Fruit fly (Drosophila melanogaster) whole organism, embryonic: ENCODE results near the gene stck.
A peak's percentile ranks its signal among the peaks of the same experiment; 100 is the strongest.

Experiments used
- Ada2b ChIP-seq: fragments of 200-800 bp; sonication (Bioruptor generic); IDR thresholded peaks from 2 replicates; pipeline ENCODE4 v1.3.6; 2022; ENCODE audit warnings: missing biosample characterization, missing genetic modification characterization
- Atf-2 ChIP-seq: fragments of 200-800 bp; sonication (Bioruptor generic); optimal IDR thresholded peaks from 2 replicates; lab custom pipeline; 2016; ENCODE audit warnings: missing biosample characterization, missing genetic modification characterization
- BtbVII ChIP-seq: fragments of 200-800 bp; sonication (Bioruptor generic); optimal IDR thresholded peaks from 3 replicates; lab custom pipeline; 2017; ENCODE audit warnings: missing biosample characterization, mild to moderate bottlenecking, missing genetic modification characterization
- Bteb2 ChIP-seq: fragments of 200-800 bp; sonication (Bioruptor generic); optimal IDR thresholded peaks from 2 replicates; lab custom pipeline; 2016; ENCODE audit warnings: missing biosample characterization, missing genetic modification characterization
- CG1024 ChIP-seq: fragments of 200-800 bp; sonication (Bioruptor generic); IDR thresholded peaks from 2 replicates; pipeline ENCODE4 v1.3.6; 2022; ENCODE audit warnings: missing biosample characterization, missing genetic modification characterization
- CG10321 ChIP-seq: fragments of 200-800 bp; sonication (Bioruptor generic); IDR thresholded peaks from 2 replicates; pipeline ENCODE4 v1.3.6; 2022; ENCODE audit warnings: missing biosample characterization, missing genetic modification characterization
- CG10654 ChIP-seq: fragments of 200-800 bp; sonication (Bioruptor generic); optimal IDR thresholded peaks from 2 replicates; lab custom pipeline; 2016; ENCODE audit warnings: missing biosample characterization, missing genetic modification characterization
- CG12299 ChIP-seq: fragments of 200-800 bp; sonication (Bioruptor generic); optimal IDR thresholded peaks from 2 replicates; lab custom pipeline; 2018; ENCODE audit warnings: missing biosample characterization, mild to moderate bottlenecking, missing genetic modification characterization
- CG12659 ChIP-seq: fragments of 200-800 bp; sonication (Bioruptor generic); optimal IDR thresholded peaks from 3 replicates; lab custom pipeline; 2017; ENCODE audit warnings: mild to moderate bottlenecking, missing biosample characterization, missing genetic modification reagents, missing genetic modification characterization
- CG13287 ChIP-seq: fragments of 200-800 bp; sonication (Bioruptor generic); IDR thresholded peaks from 2 replicates; pipeline ENCODE4 v1.3.6; 2022; ENCODE audit warnings: missing biosample characterization, missing genetic modification characterization; ENCODE audit not compliant: partially characterized antibody
- CG13894 ChIP-seq: fragments of 200-800 bp; sonication (Bioruptor generic); optimal IDR thresholded peaks from 3 replicates; lab custom pipeline; 2018; ENCODE audit warnings: missing biosample characterization, mild to moderate bottlenecking, missing genetic modification characterization, moderate library complexity
- CG17385 ChIP-seq: fragments of 200-800 bp; sonication (Bioruptor generic); optimal IDR thresholded peaks from 3 replicates; lab custom pipeline; 2018; ENCODE audit warnings: missing biosample characterization, mild to moderate bottlenecking, missing genetic modification characterization
- CG17829 ChIP-seq: fragments of 200-800 bp; optimal IDR thresholded peaks from 2 replicates; lab custom pipeline; 2019; ENCODE audit warnings: missing biosample characterization, mild to moderate bottlenecking, missing genetic modification characterization, moderate library complexity
- CG2129 ChIP-seq: fragments of 200-800 bp; sonication (Bioruptor generic); IDR thresholded peaks from 2 replicates; pipeline ENCODE4 v1.3.6; 2022; ENCODE audit warnings: missing biosample characterization, missing genetic modification characterization; ENCODE audit not compliant: partially characterized antibody
- CG31365 ChIP-seq: fragments of 200-800 bp; sonication (Bioruptor generic); optimal IDR thresholded peaks from 2 replicates; lab custom pipeline; 2018; ENCODE audit warnings: missing biosample characterization, mild to moderate bottlenecking, missing genetic modification characterization
- CG32532 ChIP-seq: fragments of 200-800 bp; sonication (Bioruptor generic); IDR thresholded peaks from 2 replicates; pipeline ENCODE4 v1.3.6; 2022; ENCODE audit warnings: missing biosample characterization, missing genetic modification characterization
- CG6765 ChIP-seq: fragments of 200-800 bp; sonication (Bioruptor generic); optimal IDR thresholded peaks from 3 replicates; lab custom pipeline; 2017; ENCODE audit warnings: missing biosample characterization, mild to moderate bottlenecking, missing genetic modification characterization
- CG7786 ChIP-seq: fragments of 200-800 bp; sonication (Bioruptor generic); optimal IDR thresholded peaks from 2 replicates; lab custom pipeline; 2016; ENCODE audit warnings: missing biosample characterization, missing genetic modification characterization
- CG7928 ChIP-seq: fragments of 200-800 bp; sonication (Bioruptor generic); optimal IDR thresholded peaks from 2 replicates; lab custom pipeline; 2017; ENCODE audit warnings: missing biosample characterization, mild to moderate bottlenecking, missing genetic modification characterization
- CG8924 ChIP-seq: fragments of 200-800 bp; optimal IDR thresholded peaks from 3 replicates; lab custom pipeline; 2019; ENCODE audit warnings: missing biosample characterization, mild to moderate bottlenecking, missing genetic modification characterization, moderate library complexity
- CoRest ChIP-seq: fragments of 200-800 bp; sonication (Bioruptor generic); optimal IDR thresholded peaks from 3 replicates; lab custom pipeline; 2018; ENCODE audit warnings: missing biosample characterization, mild to moderate bottlenecking, missing genetic modification characterization, moderate library complexity
- D19B ChIP-seq: fragments of 200-800 bp; sonication (Bioruptor generic); optimal IDR thresholded peaks from 2 replicates; lab custom pipeline; 2017; ENCODE audit warnings: missing biosample characterization, mild to moderate bottlenecking, missing genetic modification characterization
- E2f1 ChIP-seq: fragments of 200-800 bp; sonication (Bioruptor generic); IDR thresholded peaks from 2 replicates; pipeline ENCODE4 v1.3.6; 2022; ENCODE audit warnings: missing biosample characterization, missing genetic modification characterization
- E2f2 ChIP-seq: fragments of 200-800 bp; sonication (Bioruptor generic); IDR thresholded peaks from 2 replicates; pipeline ENCODE4 v1.3.6; 2022; ENCODE audit warnings: missing biosample characterization, missing genetic modification characterization
- Fer3 ChIP-seq: fragments of 200-800 bp; sonication (Bioruptor generic); optimal IDR thresholded peaks from 2 replicates; lab custom pipeline; 2018; ENCODE audit warnings: missing biosample characterization, mild to moderate bottlenecking, missing genetic modification characterization, moderate library complexity
- HLHmδ ChIP-seq: fragments of 200-800 bp; sonication (Bioruptor generic); optimal IDR thresholded peaks from 2 replicates; lab custom pipeline; 2018; ENCODE audit warnings: missing biosample characterization, mild to moderate bottlenecking, missing genetic modification characterization, moderate library complexity
- HmgD ChIP-seq: fragments of 200-800 bp; sonication (Bioruptor generic); optimal IDR thresholded peaks from 3 replicates; lab custom pipeline; 2016; ENCODE audit warnings: missing biosample characterization, missing genetic modification characterization
- Hr78 ChIP-seq, 2 experiments: fragments of 200-800 bp in 1 of 2; fragments of >200 bp in 1 of 2; sonication (Bioruptor generic) in 1 of 2; optimal IDR thresholded peaks; 2 replicates each; lab custom pipeline; 2017 to 2019; ENCODE audit warnings: missing biosample characterization in 2 of 2, missing genetic modification characterization in 2 of 2, mild to moderate bottlenecking in 1 of 2, moderate library complexity in 1 of 2
- MBD-R2 ChIP-seq: fragments of 200-800 bp; sonication (Bioruptor generic); IDR thresholded peaks from 2 replicates; pipeline ENCODE4 v1.3.6; 2022; ENCODE audit warnings: missing biosample characterization, missing genetic modification characterization
- Ptx1 ChIP-seq: fragments of 200-800 bp; sonication (Bioruptor generic); IDR thresholded peaks from 2 replicates; pipeline ENCODE4 v1.3.6; 2022; ENCODE audit warnings: missing biosample characterization, missing genetic modification characterization
- Sox102F ChIP-seq: fragments of 200-800 bp; sonication (Bioruptor generic); optimal IDR thresholded peaks from 2 replicates; lab custom pipeline; 2018; ENCODE audit warnings: missing biosample characterization, mild to moderate bottlenecking, missing genetic modification characterization, moderate library complexity
- Sry-β ChIP-seq: fragments of 200-800 bp; sonication (Bioruptor generic); optimal IDR thresholded peaks from 2 replicates; lab custom pipeline; 2018; ENCODE audit warnings: missing biosample characterization, mild to moderate bottlenecking, missing genetic modification characterization, moderate library complexity
- Usf ChIP-seq: fragments of 200-800 bp; sonication (Bioruptor generic); optimal IDR thresholded peaks from 2 replicates; lab custom pipeline; 2017; ENCODE audit warnings: missing genotype, missing biosample characterization, missing genetic modification characterization
- bigmax ChIP-seq: fragments of 200-800 bp; sonication (Bioruptor generic); optimal IDR thresholded peaks from 2 replicates; lab custom pipeline; 2018; ENCODE audit warnings: missing biosample characterization, mild to moderate bottlenecking, missing genetic modification characterization
- chinmo ChIP-seq: fragments of 200-800 bp; sonication (Bioruptor generic); IDR thresholded peaks from 4 replicates; pipeline ENCODE4 v1.3.6; 2022; ENCODE audit warnings: missing biosample characterization, missing genetic modification characterization; ENCODE audit not compliant: partially characterized antibody
- crc ChIP-seq: fragments of 200-800 bp; sonication (Bioruptor generic); optimal IDR thresholded peaks from 2 replicates; lab custom pipeline; 2016; ENCODE audit warnings: missing biosample characterization, missing genetic modification characterization
- crol ChIP-seq: fragments of 200-800 bp; sonication (Bioruptor generic); IDR thresholded peaks from 2 replicates; pipeline ENCODE4 v1.3.6; 2022; ENCODE audit warnings: missing biosample characterization, missing genetic modification characterization
- cwo ChIP-seq: fragments of 200-800 bp; sonication (Bioruptor generic); optimal IDR thresholded peaks from 3 replicates; lab custom pipeline; 2017; ENCODE audit warnings: missing biosample characterization, missing genetic modification characterization, mild to moderate bottlenecking, moderate library complexity, missing genetic modification reagents
- dmrt99B ChIP-seq: fragments of 200-800 bp; sonication (Bioruptor generic); optimal IDR thresholded peaks from 2 replicates; lab custom pipeline; 2018; ENCODE audit warnings: missing biosample characterization, mild to moderate bottlenecking, missing genetic modification characterization, moderate library complexity
- fu2 ChIP-seq: fragments of 200-800 bp; sonication (Bioruptor generic); optimal IDR thresholded peaks from 2 replicates; lab custom pipeline; 2016; ENCODE audit warnings: missing biosample characterization, missing genetic modification characterization
- gro ChIP-seq: fragments of 200-800 bp; sonication (Bioruptor generic); optimal IDR thresholded peaks from 2 replicates; lab custom pipeline; 2016; ENCODE audit warnings: missing biosample characterization, missing genetic modification characterization
- insv ChIP-seq, 2 experiments: fragments of 200-800 bp; sonication (Bioruptor generic); optimal IDR thresholded peaks; 3 replicates each; lab custom pipeline; 2016 to 2018; ENCODE audit warnings: missing biosample characterization in 2 of 2, missing genetic modification characterization in 2 of 2
- klu ChIP-seq: fragments of 200-800 bp; sonication (Bioruptor generic); IDR thresholded peaks from 2 replicates; pipeline ENCODE4 v1.3.6; 2022; ENCODE audit warnings: missing biosample characterization, missing genetic modification characterization
- lmd ChIP-seq: fragments of 200-800 bp; sonication (Bioruptor generic); IDR thresholded peaks from 2 replicates; pipeline ENCODE4 v1.3.6; 2022; ENCODE audit warnings: missing biosample characterization, missing genetic modification characterization
- nmo ChIP-seq: fragments of 200-800 bp; sonication (Bioruptor generic); optimal IDR thresholded peaks from 2 replicates; lab custom pipeline; 2018; ENCODE audit warnings: missing biosample characterization, mild to moderate bottlenecking, missing genetic modification characterization, moderate library complexity
- otp ChIP-seq: fragments of 200-800 bp; sonication (Bioruptor generic); IDR thresholded peaks from 3 replicates; pipeline ENCODE4, ENCODE4 v1.3.6; 2022; ENCODE audit warnings: missing biosample characterization, missing genetic modification characterization
- p53 ChIP-seq: fragments of 200-800 bp; sonication (Bioruptor generic); optimal IDR thresholded peaks from 2 replicates; lab custom pipeline; 2016; ENCODE audit warnings: missing biosample characterization, missing genetic modification characterization
- pita ChIP-seq: fragments of 200-800 bp; sonication (Bioruptor generic); optimal IDR thresholded peaks from 2 replicates; lab custom pipeline; 2017; ENCODE audit warnings: missing biosample characterization, mild to moderate bottlenecking, missing genetic modification characterization
- pzg ChIP-seq: fragments of 200-800 bp; sonication (Bioruptor generic); optimal IDR thresholded peaks from 3 replicates; lab custom pipeline; 2018; ENCODE audit warnings: missing biosample characterization, mild to moderate bottlenecking, missing genetic modification characterization, moderate library complexity
- trh ChIP-seq: fragments of 200-800 bp; sonication (Bioruptor generic); optimal IDR thresholded peaks from 2 replicates; lab custom pipeline; 2016; ENCODE audit warnings: missing biosample characterization, missing genetic modification characterization

stck gene

DNA sequence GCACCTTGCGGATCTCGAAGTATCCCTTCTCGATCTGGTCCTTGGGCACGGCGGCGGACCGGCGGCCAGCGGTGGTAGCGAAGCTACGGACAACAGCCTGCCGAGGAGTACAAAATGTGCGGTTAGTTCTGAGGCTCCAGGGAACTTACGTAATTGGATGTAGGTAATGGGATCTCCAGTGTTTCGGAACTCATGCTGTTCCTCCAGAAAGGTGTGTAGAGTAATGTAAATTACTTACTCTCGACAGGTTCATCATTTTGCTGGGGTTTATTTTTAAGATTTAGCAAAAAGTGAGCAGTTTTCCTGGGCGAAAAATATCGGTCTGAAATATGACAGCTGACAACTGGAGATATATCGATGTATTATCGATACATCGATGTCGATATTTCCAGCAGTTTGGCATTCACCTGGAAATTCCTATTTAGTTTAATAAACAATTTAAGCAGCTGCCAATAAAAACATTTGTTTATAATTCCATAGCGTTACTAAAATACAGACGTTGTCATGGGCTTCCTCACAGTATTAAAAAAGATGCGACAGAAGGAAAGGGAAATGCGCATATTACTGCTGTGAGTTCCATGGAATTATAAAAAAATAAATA is 16.0 kb upstream of the stck start, which contains the start of the genes COX7A and Arl2 (continued):
- TF ChIP-seq CG10654 (no peak), CG12659 (GFP tag; lab: Kevin White, UChicago) (peak; percentile 72), CG7928 (GFP tag; lab: Kevin White, UChicago) (no peak), pita (GFP tag; lab: Kevin White, UChicago) (no peak), bigmax (GFP tag; lab: Kevin White, UChicago) (peak; percentile 26), CoRest (no peak), crol (GFP tag; lab: Robert Waterston, UW) (no peak), CG6765 (no peak), CG2129 (GFP tag; lab: Robert Waterston, UW) (peak; percentile 94), CG8924 (tag; lab: Kevin White, UChicago) (peak; percentile 77), klu (GFP tag; lab: Robert Waterston, UW) (no peak), pzg (GFP tag; lab: Kevin White, UChicago) (peak; percentile 82), CG7786 (no peak), Ptx1 (GFP tag; lab: Robert Waterston, UW) (no peak), lmd (GFP tag; lab: Robert Waterston, UW) (no peak), MBD-R2 (GFP tag; lab: Robert Waterston, UW) (peak; percentile 90), otp (GFP tag; lab: Robert Waterston, UW) (no peak), CG31365 (tag; lab: Kevin White, UChicago) (peak; percentile 8), CG17385 (GFP tag; lab: Kevin White, UChicago) (peak; percentile 37), HLHmδ (no peak), p53 (GFP tag; lab: Kevin White, UChicago) (no peak), Fer3 (tag; lab: Kevin White, UChicago) (no peak), Hr78 (GFP tag; optimal IDR thresholded peaks at IDR 0.05; lab: Kevin White, UChicago) (no peak), nmo (GFP tag; lab: Kevin White, UChicago) (peak; percentile 27), crc (GFP tag; lab: Kevin White, UChicago) (no peak), trh (no peak), insv (GFP tag; optimal IDR thresholded peaks at IDR 0.05; lab: Kevin White, UChicago) (peak in 1 of 2 experiments; percentile 1), CG13287 (GFP tag; lab: Robert Waterston, UW) (peak; percentile 96), CG1024 (GFP tag; lab: Robert Waterston, UW) (no peak), Usf (GFP tag; lab: Kevin White, UChicago) (no peak), chinmo (GFP tag; lab: Robert Waterston, UW) (peak; percentile 83; the same call in 3 of the 4 replicates), CG32532 (GFP tag; lab: Robert Waterston, UW) (peak; percentile 47; the same call in 1 of the 2 replicates), dmrt99B (tag; lab: Kevin White, UChicago) (no peak), CG12299 (tag; lab: Kevin White, UChicago) (no peak), BtbVII (no peak), CG10321 (GFP tag; lab: Robert Waterston, UW) (no peak), cwo (GFP tag; lab: Kevin White, UChicago) (no peak), Atf-2 (GFP tag; lab: Kevin White, UChicago) (no peak), D19B (GFP tag; lab: Kevin White, UChicago) (no peak), gro (GFP tag; lab: Kevin White, UChicago) (no peak), Sry-β (GFP tag; lab: Kevin White, UChicago) (no peak), fu2 (GFP tag; lab: Kevin White, UChicago) (no peak), CG13894 (no peak), E2f1 (0 out of 2 replicates have a peak, but pooled peaks have one; percentile 17), Sox102F (GFP tag; lab: Kevin White, UChicago) (no peak), HmgD (GFP tag; lab: Kevin White, UChicago) (no peak), Bteb2 (GFP tag; lab: Kevin White, UChicago) (no peak), CG17829 (peak; percentile 22), E2f2 (GFP tag; lab: Robert Waterston, UW) (peak; percentile 56), Ada2b (GFP tag; lab: Robert Waterston, UW) (no peak)
